Worm (Caenorhabditis elegans) whole organism, L4 larva: ENCODE results near the gene Y75B8A.10.

Experiments
- F44E2.7 ChIP-seq: fragments of 200-800 bp; sonication (Bioruptor generic); IDR thresholded peaks from 2 replicates; pipeline ENCODE4 v2.1.2; 2022; ENCODE audit warnings: missing genetic modification characterization, missing compliant biosample characterization
- ctbp-1 ChIP-seq: fragments of 200-800 bp; sonication (Bioruptor generic); IDR thresholded peaks from 2 replicates; pipeline ENCODE4 v1.3.6; 2022; ENCODE audit warnings: missing genetic modification reagents, missing genetic modification characterization, missing compliant biosample characterization
- dmd-9 ChIP-seq: fragments of 200-800 bp; sonication (Bioruptor generic); IDR thresholded peaks from 2 replicates; pipeline ENCODE4 v1.3.6; 2022; ENCODE audit warnings: missing genetic modification reagents, missing genetic modification characterization, missing compliant biosample characterization
- dpl-1 ChIP-seq: fragments of 150-350 bp; optimal IDR thresholded peaks from 2 replicates; lab custom pipeline; 2014; ENCODE audit warnings: missing biosample characterization, missing genetic modification reagents, missing genetic modification characterization
- madf-9 ChIP-seq: fragments of 200-800 bp; sonication (Bioruptor generic); conservative IDR thresholded peaks from 2 replicates; pipeline ENCODE4 v1.3.6; 2022; ENCODE audit warnings: missing genetic modification reagents, missing genetic modification characterization, missing compliant biosample characterization
- nhr-11 ChIP-seq: fragments of 150-350 bp; optimal IDR thresholded peaks from 2 replicates; lab custom pipeline; 2014; ENCODE audit warnings: missing biosample characterization, missing genetic modification characterization
- snpc-4 ChIP-seq: fragments of 150-350 bp; optimal IDR thresholded peaks from 2 replicates; lab custom pipeline; 2014; ENCODE audit warnings: missing biosample characterization, missing genetic modification characterization

DNA sequence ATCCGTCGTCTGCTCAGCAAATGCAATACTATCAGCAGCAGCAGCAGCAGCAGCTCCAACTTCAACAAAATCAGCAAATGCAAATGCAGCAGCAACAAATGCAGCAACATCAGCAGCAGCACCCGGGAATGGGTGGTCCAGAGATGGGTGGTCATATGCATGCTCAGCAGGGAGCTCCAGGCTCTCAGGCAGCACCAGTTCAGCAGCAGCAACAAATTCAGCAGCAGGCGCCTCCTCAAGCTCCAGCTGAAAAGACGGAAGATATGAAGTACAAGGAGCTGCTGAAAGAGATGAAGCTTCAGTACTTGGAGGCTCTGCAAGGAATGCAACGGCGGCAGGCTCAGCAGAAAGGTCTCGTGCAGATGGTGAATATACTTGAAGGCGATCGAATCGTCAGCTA is 15.8 kb downstream of the Y75B8A.10 start:
- TF ChIP-seq F44E2.7 (GFP tag; lab: Robert Waterston, UW) (no peak), madf-9 (GFP tag; lab: Robert Waterston, UW) (no peak), dmd-9 (no peak), dpl-1 (GFP tag; lab: Kevin White, UChicago) (no peak), nhr-11 (tag; lab: Kevin White, UChicago) (no peak), snpc-4 (no peak), ctbp-1 (GFP tag; lab: Robert Waterston, UW) (no peak)
